Fruit fly (Drosophila melanogaster) whole organism, embryonic: ENCODE measurements around the gene CG8236.
A peak's percentile ranks its signal among the peaks of the same experiment; 100 is the strongest.

ENCODE experiments used
- Antp ChIP-seq: fragments of 200-800 bp; sonication (Bioruptor generic); optimal IDR thresholded peaks from 3 replicates; lab custom pipeline; 2016; ENCODE audit warnings: missing biosample characterization, missing genetic modification characterization
- Asciz ChIP-seq: fragments of 200-800 bp; sonication (Bioruptor generic); optimal IDR thresholded peaks from 2 replicates; lab custom pipeline; 2017; ENCODE audit warnings: missing biosample characterization, mild to moderate bottlenecking, missing genetic modification characterization, missing genetic modification reagents
- Atf3 ChIP-seq: fragments of 200-800 bp; sonication (Bioruptor generic); optimal IDR thresholded peaks from 3 replicates; lab custom pipeline; 2016; ENCODE audit warnings: missing biosample characterization, missing genetic modification characterization
- C15 ChIP-seq: fragments of 200-800 bp; sonication (Bioruptor generic); IDR thresholded peaks from 3 replicates; pipeline ENCODE4 v1.3.6; 2022; ENCODE audit warnings: missing biosample characterization, missing genetic modification characterization
- CG11093 ChIP-seq: fragments of 200-800 bp; sonication (Bioruptor generic); IDR thresholded peaks from 3 replicates; pipeline ENCODE4 v1.3.6; 2022; ENCODE audit warnings: missing biosample characterization, missing genetic modification characterization
- CG11504 ChIP-seq: fragments of 200-800 bp; sonication (Bioruptor generic); optimal IDR thresholded peaks from 3 replicates; lab custom pipeline; 2019; ENCODE audit warnings: missing biosample characterization, mild to moderate bottlenecking, missing genetic modification characterization, moderate library complexity
- CG11560 ChIP-seq: fragments of 200-800 bp; sonication (Bioruptor generic); IDR thresholded peaks from 3 replicates; pipeline ENCODE4 v1.3.6; 2022; ENCODE audit warnings: missing biosample characterization, missing genetic modification characterization
- CG12744 ChIP-seq: fragments of 200-800 bp; sonication (Bioruptor generic); optimal IDR thresholded peaks from 2 replicates; lab custom pipeline; 2016; ENCODE audit warnings: missing biosample characterization, missing genetic modification characterization
- CG12769 ChIP-seq: fragments of 200-800 bp; sonication (Bioruptor generic); optimal IDR thresholded peaks from 2 replicates; lab custom pipeline; 2019; ENCODE audit warnings: missing biosample characterization, mild to moderate bottlenecking, missing genetic modification characterization, moderate library complexity
- CG13123 ChIP-seq: fragments of 200-800 bp; sonication (Bioruptor generic); optimal IDR thresholded peaks from 2 replicates; lab custom pipeline; 2016; ENCODE audit warnings: missing biosample characterization, missing genetic modification characterization
- CG13296 ChIP-seq: fragments of 200-800 bp; sonication (Bioruptor generic); optimal IDR thresholded peaks from 3 replicates; lab custom pipeline; 2018; ENCODE audit warnings: missing biosample characterization, mild to moderate bottlenecking, missing genetic modification characterization
- CG14014 ChIP-seq: fragments of 200-800 bp; sonication (Bioruptor generic); IDR thresholded peaks from 2 replicates; pipeline ENCODE4 v1.3.6; 2022; ENCODE audit warnings: missing biosample characterization, missing genetic modification characterization
- CG14050 ChIP-seq: fragments of 200-800 bp; sonication (Bioruptor generic); IDR thresholded peaks from 3 replicates; pipeline ENCODE4 v1.3.6; 2022; ENCODE audit warnings: missing biosample characterization, missing genetic modification characterization
- CG15479 ChIP-seq: fragments of 200-800 bp; sonication (Bioruptor generic); optimal IDR thresholded peaks from 3 replicates; lab custom pipeline; 2019; ENCODE audit warnings: missing biosample characterization, mild to moderate bottlenecking, missing genetic modification characterization, moderate library complexity
- CG15514 ChIP-seq: fragments of 200-800 bp; sonication (Bioruptor generic); optimal IDR thresholded peaks from 3 replicates; lab custom pipeline; 2017; ENCODE audit warnings: missing biosample characterization, missing genetic modification characterization, mild to moderate bottlenecking, moderate library complexity, missing genetic modification reagents
- CG17361 ChIP-seq: fragments of 200-800 bp; sonication (Bioruptor generic); IDR thresholded peaks from 3 replicates; pipeline ENCODE4 v1.3.6; 2022; ENCODE audit warnings: missing biosample characterization, missing genetic modification characterization
- CG18011 ChIP-seq: fragments of 200-800 bp; sonication (Bioruptor generic); optimal IDR thresholded peaks from 2 replicates; lab custom pipeline; 2017; ENCODE audit warnings: missing biosample characterization, missing genetic modification characterization, mild to moderate bottlenecking, moderate library complexity, missing genotype
- CG30403 ChIP-seq: fragments of 200-800 bp; sonication (Bioruptor generic); optimal IDR thresholded peaks from 3 replicates; lab custom pipeline; 2016; ENCODE audit warnings: missing biosample characterization, missing genetic modification characterization
- CG3065 ChIP-seq: fragments of 200-800 bp; sonication (Bioruptor generic); optimal IDR thresholded peaks from 2 replicates; lab custom pipeline; 2016; ENCODE audit warnings: missing biosample characterization, missing genetic modification characterization
- CG4404 ChIP-seq: fragments of 200-800 bp; sonication (Bioruptor generic); IDR thresholded peaks from 2 replicates; pipeline ENCODE4 v1.3.6; 2022; ENCODE audit warnings: missing biosample characterization, missing genetic modification characterization
- CG5953 ChIP-seq: fragments of 200-800 bp; sonication (Bioruptor generic); IDR thresholded peaks from 2 replicates; pipeline ENCODE4 v1.3.6; 2022; ENCODE audit warnings: missing biosample characterization, missing genetic modification characterization
- CG7556 ChIP-seq: fragments of 200-800 bp; sonication (Bioruptor generic); optimal IDR thresholded peaks from 2 replicates; lab custom pipeline; 2017; ENCODE audit warnings: missing biosample characterization, mild to moderate bottlenecking, missing genetic modification characterization
- CG7786 ChIP-seq: fragments of 200-800 bp; sonication (Bioruptor generic); optimal IDR thresholded peaks from 2 replicates; lab custom pipeline; 2016; ENCODE audit warnings: missing biosample characterization, missing genetic modification characterization
- CG7987 ChIP-seq: fragments of 200-800 bp; sonication (Bioruptor generic); optimal IDR thresholded peaks from 2 replicates; lab custom pipeline; 2018; ENCODE audit warnings: missing biosample characterization, mild to moderate bottlenecking, missing genetic modification characterization, moderate library complexity
- CG8765 ChIP-seq: fragments of 200-800 bp; sonication (Bioruptor generic); IDR thresholded peaks from 2 replicates; pipeline ENCODE4 v1.3.6; 2022; ENCODE audit warnings: missing biosample characterization, missing genetic modification characterization
- CG9609 ChIP-seq: fragments of 200-800 bp; sonication (Bioruptor generic); optimal IDR thresholded peaks from 3 replicates; lab custom pipeline; 2016; ENCODE audit warnings: missing biosample characterization, missing genetic modification characterization
- CkIIα-i1 ChIP-seq: fragments of 200-800 bp; sonication (Bioruptor generic); IDR thresholded peaks from 2 replicates; pipeline ENCODE4 v1.3.6; 2022; ENCODE audit warnings: missing biosample characterization, missing genetic modification characterization
- Doc2 ChIP-seq: fragments of 200-800 bp; sonication (Bioruptor generic); IDR thresholded peaks from 2 replicates; pipeline ENCODE4 v1.3.6; 2022; ENCODE audit warnings: missing biosample characterization, missing genetic modification characterization
- Fer1 ChIP-seq: fragments of 200-800 bp; sonication (Bioruptor generic); optimal IDR thresholded peaks from 2 replicates; lab custom pipeline; 2017; ENCODE audit warnings: missing biosample characterization, mild to moderate bottlenecking, missing genetic modification characterization
- H2.0 ChIP-seq: fragments of 200-800 bp; sonication (Bioruptor generic); IDR thresholded peaks from 2 replicates; pipeline ENCODE4 v1.3.6; 2022; ENCODE audit warnings: missing biosample characterization, missing genetic modification characterization
- HLH54F ChIP-seq: fragments of 200-800 bp; sonication (Bioruptor generic); optimal IDR thresholded peaks from 3 replicates; lab custom pipeline; 2016; ENCODE audit warnings: missing biosample characterization, missing genetic modification characterization
- Hr51 ChIP-seq, 2 experiments: fragments of 200-800 bp; sonication (Bioruptor generic); optimal IDR thresholded peaks; 2 replicates in 1 of 2; 3 replicates in 1 of 2; lab custom pipeline; 2016 to 2018; ENCODE audit warnings: missing biosample characterization in 2 of 2, missing genetic modification characterization in 2 of 2, mild to moderate bottlenecking in 1 of 2, moderate library complexity in 1 of 2
- Hsf ChIP-seq: fragments of 200-800 bp; sonication (Bioruptor generic); optimal IDR thresholded peaks from 3 replicates; lab custom pipeline; 2016; ENCODE audit warnings: missing biosample characterization, missing genetic modification characterization
- Lhr ChIP-seq: fragments of 200-800 bp; sonication (Bioruptor generic); optimal IDR thresholded peaks from 3 replicates; lab custom pipeline; 2017; ENCODE audit warnings: mild to moderate bottlenecking, missing biosample characterization, missing genetic modification reagents, missing genetic modification characterization
- Lim3 ChIP-seq: fragments of 200-800 bp; sonication (Bioruptor generic); IDR thresholded peaks from 2 replicates; pipeline ENCODE4 v1.3.6; 2022; ENCODE audit warnings: missing biosample characterization, missing genetic modification characterization
- NC2α ChIP-seq: fragments of 200-800 bp; sonication (Bioruptor generic); optimal IDR thresholded peaks from 2 replicates; lab custom pipeline; 2016; ENCODE audit warnings: missing biosample characterization, missing genetic modification characterization
- Sry-β ChIP-seq: fragments of 200-800 bp; sonication (Bioruptor generic); optimal IDR thresholded peaks from 2 replicates; lab custom pipeline; 2018; ENCODE audit warnings: missing biosample characterization, mild to moderate bottlenecking, missing genetic modification characterization, moderate library complexity
- YL-1 ChIP-seq: fragments of 200-800 bp; sonication (Bioruptor generic); optimal IDR thresholded peaks from 3 replicates; lab custom pipeline; 2017; ENCODE audit warnings: missing biosample characterization, mild to moderate bottlenecking, missing genetic modification characterization
- al ChIP-seq: fragments of 200-800 bp; sonication (Bioruptor generic); IDR thresholded peaks from 2 replicates; pipeline ENCODE4 v1.3.6; 2022; ENCODE audit warnings: missing biosample characterization, missing genetic modification characterization
- bowl ChIP-seq: fragments of 200-800 bp; sonication (Bioruptor generic); IDR thresholded peaks from 2 replicates; pipeline ENCODE4 v1.3.6; 2022; ENCODE audit warnings: missing biosample characterization, missing genetic modification characterization
- exex ChIP-seq: fragments of 200-800 bp; sonication (Bioruptor generic); optimal IDR thresholded peaks from 4 replicates; lab custom pipeline; 2018; ENCODE audit warnings: missing biosample characterization, mild to moderate bottlenecking, missing genetic modification characterization, moderate library complexity
- gt ChIP-seq: fragments of 200-800 bp; sonication (Bioruptor generic); IDR thresholded peaks from 2 replicates; pipeline ENCODE4 v1.3.6; 2022; ENCODE audit warnings: missing biosample characterization, missing genetic modification characterization
- klu ChIP-seq: fragments of 200-800 bp; sonication (Bioruptor generic); IDR thresholded peaks from 2 replicates; pipeline ENCODE4 v1.3.6; 2022; ENCODE audit warnings: missing biosample characterization, missing genetic modification characterization
- knrl ChIP-seq: fragments of 200-800 bp; sonication (Bioruptor generic); IDR thresholded peaks from 3 replicates; pipeline ENCODE4 v1.3.6; 2022; ENCODE audit warnings: missing biosample characterization, missing genetic modification characterization; ENCODE audit not compliant: partially characterized antibody
- lab ChIP-seq: fragments of 200-800 bp; sonication (Bioruptor generic); optimal IDR thresholded peaks from 3 replicates; lab custom pipeline; 2017; ENCODE audit warnings: missing biosample characterization, missing genetic modification characterization, mild to moderate bottlenecking, moderate library complexity, missing genetic modification reagents
- lov ChIP-seq, 2 experiments: fragments of 200-800 bp in 1 of 2; fragments of >200 bp in 1 of 2; sonication (Bioruptor generic) in 1 of 2; IDR thresholded peaks in 1 of 2; optimal IDR thresholded peaks in 1 of 2; 2 replicates in 1 of 2; 3 replicates in 1 of 2; pipeline versions ENCODE4 v1.3.6 to Lab custom; 2017 to 2022; ENCODE audit warnings: missing biosample characterization in 1 of 2, missing genetic modification characterization in 1 of 2
- pfk ChIP-seq: fragments of 200-800 bp; sonication (Bioruptor generic); optimal IDR thresholded peaks from 2 replicates; lab custom pipeline; 2018; ENCODE audit warnings: missing biosample characterization, mild to moderate bottlenecking, missing genetic modification characterization, moderate library complexity
- run ChIP-seq: fragments of 200-800 bp; sonication (Bioruptor generic); optimal IDR thresholded peaks from 3 replicates; lab custom pipeline; 2018; ENCODE audit warnings: missing biosample characterization, mild to moderate bottlenecking, missing genetic modification characterization
- sens-2 ChIP-seq: fragments of 200-800 bp; sonication (Bioruptor generic); IDR thresholded peaks from 2 replicates; pipeline ENCODE4 v1.3.6; 2022; ENCODE audit warnings: missing biosample characterization, missing genetic modification characterization
- sna ChIP-seq: fragments of 200-800 bp; sonication (Bioruptor generic); IDR thresholded peaks from 2 replicates; pipeline ENCODE4 v1.3.6; 2022; ENCODE audit warnings: missing biosample characterization, missing genetic modification characterization; ENCODE audit not compliant: partially characterized antibody
- tx ChIP-seq: fragments of 200-800 bp; sonication (Bioruptor generic); optimal IDR thresholded peaks from 2 replicates; lab custom pipeline; 2016; ENCODE audit warnings: missing biosample characterization, missing genetic modification characterization

CG8236 gene

dm6 chr3R:8784788-8785187 lies 15.6 kb downstream of the CG8236 start (continued):
- no peak for TF ChIP-seq CG11093 (GFP tag; lab: Robert Waterston, UW)
- 0 out of 2 replicates have a peak, but pooled peaks have one; percentile 18 for TF ChIP-seq CG4404 (GFP tag; lab: Robert Waterston, UW)
- TF ChIP-seq CG12769 (tag; lab: Kevin White, UChicago) = no peak
- TF ChIP-seq HLH54F (GFP tag; lab: Kevin White, UChicago) = peak; percentile 49
- TF ChIP-seq knrl (GFP tag; lab: Robert Waterston, UW) = no peak
- peak; percentile 19 for TF ChIP-seq CG15514 (GFP tag; lab: Kevin White, UChicago)
- no peak for TF ChIP-seq gt
- TF ChIP-seq CG12744 = no peak
- no peak for TF ChIP-seq CG5953 (GFP tag; lab: Robert Waterston, UW)
- no peak for TF ChIP-seq Lhr
- TF ChIP-seq exex (tag; lab: Kevin White, UChicago) = no peak
- no peak for TF ChIP-seq CG13123 (GFP tag; lab: Kevin White, UChicago)
- no peak for TF ChIP-seq sna
- TF ChIP-seq CG9609 (GFP tag; lab: Kevin White, UChicago) = peak; percentile 2
- TF ChIP-seq CG14014 = peak; percentile 66; the same call in 1 of the 2 replicates
- no peak for TF ChIP-seq Sry-β (GFP tag; lab: Kevin White, UChicago)
- TF ChIP-seq CG7556 (GFP tag; lab: Kevin White, UChicago) = no peak
- no peak for TF ChIP-seq CG18011 (GFP tag; lab: Kevin White, UChicago)
- no peak for TF ChIP-seq Asciz
- TF ChIP-seq H2.0 (GFP tag; lab: Robert Waterston, UW) = peak; percentile 55
- no peak for TF ChIP-seq Lim3 (GFP tag; lab: Robert Waterston, UW)
- no peak for TF ChIP-seq CG11504 (tag; lab: Kevin White, UChicago)
- no peak for TF ChIP-seq CG13296
- no peak for TF ChIP-seq klu (GFP tag; lab: Robert Waterston, UW)
- no peak for TF ChIP-seq CG8765 (GFP tag; lab: Robert Waterston, UW)
- TF ChIP-seq NC2α (GFP tag; lab: Kevin White, UChicago) = no peak
- TF ChIP-seq Fer1 (GFP tag; lab: Kevin White, UChicago) = no peak
- no peak for TF ChIP-seq Hr51 (GFP tag; optimal IDR thresholded peaks at IDR 0.05; lab: Kevin White, UChicago)
- peak; percentile 10 for TF ChIP-seq CG7786 (GFP tag; lab: Kevin White, UChicago)
- TF ChIP-seq C15 (GFP tag; lab: Robert Waterston, UW) = no peak
- TF ChIP-seq CG7987 (GFP tag; lab: Kevin White, UChicago) = no peak
- no peak for TF ChIP-seq Doc2 (GFP tag; lab: Robert Waterston, UW)
- TF ChIP-seq lab (GFP tag; lab: Kevin White, UChicago) = no peak
- TF ChIP-seq Atf3 = no peak
- no peak for TF ChIP-seq bowl (GFP tag; lab: Robert Waterston, UW)
- TF ChIP-seq CG11560 (tag; lab: Robert Waterston, UW) = no peak
- peak; percentile 44; the same call in 1 of the 3 replicates for TF ChIP-seq CG14050 (GFP tag; lab: Robert Waterston, UW)
- peak; percentile 41 for TF ChIP-seq tx
- TF ChIP-seq Antp (GFP tag; lab: Kevin White, UChicago) = peak; percentile 30
- no peak for TF ChIP-seq pfk (GFP tag; lab: Kevin White, UChicago)
- peak; percentile 43 for TF ChIP-seq Hsf
- no peak for TF ChIP-seq YL-1 (GFP tag; lab: Kevin White, UChicago)
- TF ChIP-seq run (tag; lab: Kevin White, UChicago) = no peak
- TF ChIP-seq CG15479 (GFP tag; lab: Kevin White, UChicago) = no peak
- no peak for TF ChIP-seq CG3065 (GFP tag; lab: Kevin White, UChicago)
- TF ChIP-seq lov (optimal IDR thresholded peaks at IDR 0.05; lab: Kevin White, UChicago) = no peak
- no peak for TF ChIP-seq lov (GFP tag; IDR thresholded peaks at IDR 0.05; lab: Robert Waterston, UW)
- no peak for TF ChIP-seq CG17361 (GFP tag; lab: Robert Waterston, UW)
- TF ChIP-seq sens-2 (GFP tag; lab: Robert Waterston, UW) = no peak
- TF ChIP-seq al = peak; percentile 35; the same call in 1 of the 2 replicates
- no peak for TF ChIP-seq CkIIα-i1 (GFP tag; lab: Robert Waterston, UW)
- peak; percentile 44 for TF ChIP-seq CG30403 (GFP tag; lab: Kevin White, UChicago)
